Worm (Caenorhabditis elegans): ENCODE data around the gene srlf-29.

DNA sequence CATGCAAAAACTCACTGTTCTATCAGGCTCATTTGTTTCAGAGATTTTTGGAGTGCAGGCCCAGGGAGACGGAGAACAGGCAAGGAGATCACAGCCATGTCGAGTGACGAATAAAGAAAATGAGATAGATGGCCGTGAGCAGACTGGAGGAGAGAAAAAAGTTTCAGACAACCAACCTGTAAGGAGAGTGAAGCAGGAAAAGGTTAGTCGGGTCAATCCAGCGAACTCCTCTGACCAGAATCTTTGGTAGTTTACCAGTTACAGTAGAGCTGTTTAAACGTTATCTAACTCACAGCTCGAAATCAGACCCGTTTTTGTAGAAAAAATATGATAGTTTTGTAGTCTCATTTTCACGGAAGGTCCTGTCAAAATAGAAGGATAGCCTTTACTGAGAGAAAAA lies 17.4 kb upstream of the srlf-29 start, which contains the start of gene fbxb-21:
- TF ChIP-seq klf-2 (GFP tag; conservative IDR thresholded peaks at IDR 0.05) (no peak), med-1 (GFP tag; optimal IDR thresholded peaks at IDR 0.05; ENCODE audit: insufficient read depth) (no peak), flt-1 (GFP tag; IDR thresholded peaks at IDR 0.05) (no peak), ztf-23 (GFP tag; IDR thresholded peaks at IDR 0.05) (no peak), T22C8.4 (GFP tag; IDR thresholded peaks at IDR 0.05) (no peak), cog-1 (tag; optimal IDR thresholded peaks at IDR 0.05) (no peak), ref-1 (GFP tag; conservative IDR thresholded peaks at IDR 0.05) (no peak), ztf-29 (GFP tag; IDR thresholded peaks at IDR 0.05) (no peak)

All from whole organism, midembryonic.